Worm (Caenorhabditis elegans) whole organism, L3 larva: ENCODE data around the gene tbx-7.

Experiments used
- R02D3.7 ChIP-seq: fragments of 150-350 bp; optimal IDR thresholded peaks from 2 replicates; lab custom pipeline; 2014; ENCODE audit warnings: missing biosample characterization, missing genetic modification characterization
- ama-1 ChIP-seq: fragments of 150-350 bp; optimal IDR thresholded peaks from 2 replicates; lab custom pipeline; 2018
- ceh-16 ChIP-seq: sonication (generic microtip); optimal IDR thresholded peaks from 2 replicates; lab custom pipeline; 2017; ENCODE audit warnings: missing biosample characterization, missing genetic modification characterization
- ceh-28 ChIP-seq: fragments of 150-350 bp; optimal IDR thresholded peaks from 2 replicates; lab custom pipeline; 2014; ENCODE audit warnings: missing biosample characterization, missing genetic modification reagents, missing genetic modification characterization
- ceh-82 ChIP-seq: fragments of 150-350 bp; optimal IDR thresholded peaks from 2 replicates; lab custom pipeline; 2014; ENCODE audit warnings: missing biosample characterization, missing genetic modification characterization
- ceh-9 ChIP-seq: sonication (generic microtip); optimal IDR thresholded peaks from 2 replicates; lab custom pipeline; 2018; ENCODE audit warnings: missing biosample characterization, missing genetic modification characterization
- egl-27 ChIP-seq: sonication (generic microtip); optimal IDR thresholded peaks from 4 replicates; lab custom pipeline; 2017; ENCODE audit warnings: missing biosample characterization, missing genetic modification reagents, missing genetic modification characterization
- egl-5 ChIP-seq: fragments of 150-350 bp; optimal IDR thresholded peaks from 2 replicates; lab custom pipeline; 2017; ENCODE audit warnings: missing biosample characterization, missing genetic modification reagents, missing genetic modification characterization, inconsistent platforms
- elt-2 ChIP-seq: sonication (generic microtip); optimal IDR thresholded peaks from 2 replicates; lab custom pipeline; 2016; ENCODE audit warnings: missing genetic modification reagents, mild to moderate bottlenecking, missing genetic modification characterization, missing compliant biosample characterization
- eor-1 ChIP-seq, 2 experiments: fragments of 150-350 bp; optimal IDR thresholded peaks; 2 replicates each; lab custom pipeline; 2014 to 2018; ENCODE audit warnings: missing biosample characterization in 2 of 2, missing genetic modification characterization in 2 of 2
- fkh-10 ChIP-seq: sonication (generic microtip); optimal IDR thresholded peaks from 2 replicates; lab custom pipeline; 2017; ENCODE audit warnings: missing biosample characterization, missing genetic modification reagents, missing genetic modification characterization
- fkh-2 ChIP-seq: fragments of 150-350 bp; optimal IDR thresholded peaks from 2 replicates; lab custom pipeline; 2014; ENCODE audit warnings: missing biosample characterization, missing genetic modification reagents, missing genetic modification characterization
- fos-1 ChIP-seq: fragments of 150-350 bp; optimal IDR thresholded peaks from 2 replicates; lab custom pipeline; 2014; ENCODE audit warnings: missing biosample characterization, missing genetic modification characterization
- jun-1 ChIP-seq: fragments of 150-350 bp; optimal IDR thresholded peaks from 2 replicates; lab custom pipeline; 2014; ENCODE audit warnings: missing biosample characterization, missing genetic modification reagents, missing genetic modification characterization
- lin-15B ChIP-seq: fragments of 150-350 bp; optimal IDR thresholded peaks from 2 replicates; lab custom pipeline; 2014; ENCODE audit warnings: missing biosample characterization, missing genetic modification characterization
- lin-39 ChIP-seq: fragments of 150-350 bp; optimal IDR thresholded peaks from 2 replicates; lab custom pipeline; 2018; ENCODE audit warnings: missing biosample characterization, missing genetic modification reagents, missing genetic modification characterization
- lsy-12 ChIP-seq: sonication (generic microtip); optimal IDR thresholded peaks from 2 replicates; lab custom pipeline; 2016; ENCODE audit warnings: mild to moderate bottlenecking, missing genetic modification characterization, missing compliant biosample characterization
- mml-1 ChIP-seq: fragments of 150-350 bp; sonication (generic microtip); optimal IDR thresholded peaks from 3 replicates; lab custom pipeline; 2014; ENCODE audit warnings: missing biosample characterization, missing genetic modification characterization
- nfya-1 ChIP-seq: sonication (generic microtip); optimal IDR thresholded peaks from 2 replicates; lab custom pipeline; 2017; ENCODE audit warnings: missing genetic modification characterization, mild to moderate bottlenecking, missing compliant biosample characterization, antibody characterized with exemption, moderate library complexity; ENCODE audit not compliant: insufficient read depth
- nhr-11 ChIP-seq: fragments of 150-350 bp; optimal IDR thresholded peaks from 2 replicates; lab custom pipeline; 2014; ENCODE audit warnings: missing biosample characterization, missing genetic modification characterization
- nhr-12 ChIP-seq: fragments of 150-350 bp; optimal IDR thresholded peaks from 2 replicates; lab custom pipeline; 2014; ENCODE audit warnings: missing biosample characterization, missing genetic modification characterization
- nhr-23 ChIP-seq: fragments of 150-350 bp; optimal IDR thresholded peaks from 2 replicates; lab custom pipeline; 2014; ENCODE audit warnings: missing biosample characterization, missing genetic modification reagents, missing genetic modification characterization
- nhr-237 ChIP-seq: fragments of 150-350 bp; optimal IDR thresholded peaks from 2 replicates; lab custom pipeline; 2014; ENCODE audit warnings: missing biosample characterization, missing genetic modification characterization
- nhr-25 ChIP-seq: sonication (generic microtip); optimal IDR thresholded peaks from 2 replicates; lab custom pipeline; 2017; ENCODE audit warnings: missing biosample characterization, missing genetic modification characterization
- nhr-76 ChIP-seq: fragments of 150-350 bp; sonication (generic microtip); optimal IDR thresholded peaks from 5 replicates; lab custom pipeline; 2014; ENCODE audit warnings: missing biosample characterization, missing genetic modification characterization
- pha-4 ChIP-seq: fragments of 150-350 bp; optimal IDR thresholded peaks from 2 replicates; lab custom pipeline; 2014; ENCODE audit warnings: missing biosample characterization, missing genetic modification reagents, missing genetic modification characterization
- pqm-1 ChIP-seq: fragments of 150-350 bp; optimal IDR thresholded peaks from 2 replicates; lab custom pipeline; 2017; ENCODE audit warnings: missing biosample characterization, missing genetic modification characterization, inconsistent platforms
- sea-2 ChIP-seq: fragments of 150-350 bp; sonication (generic microtip); optimal IDR thresholded peaks from 4 replicates; lab custom pipeline; 2014; ENCODE audit warnings: missing biosample characterization, missing genetic modification reagents, missing genetic modification characterization
- skn-1 ChIP-seq: fragments of 150-350 bp; optimal IDR thresholded peaks from 2 replicates; lab custom pipeline; 2014; ENCODE audit warnings: missing biosample characterization, missing genetic modification characterization
- snpc-4 ChIP-seq: fragments of 150-350 bp; optimal IDR thresholded peaks from 2 replicates; lab custom pipeline; 2014; ENCODE audit warnings: missing biosample characterization, missing genetic modification characterization
- unc-39 ChIP-seq: sonication (generic microtip); optimal IDR thresholded peaks from 4 replicates; lab custom pipeline; 2017; ENCODE audit warnings: missing biosample characterization, missing genetic modification characterization
- unc-62 ChIP-seq: fragments of 150-350 bp; sonication (generic microtip); optimal IDR thresholded peaks from 4 replicates; lab custom pipeline; 2014; ENCODE audit warnings: missing biosample characterization, missing genetic modification reagents, missing genetic modification characterization
- ztf-4 ChIP-seq: fragments of 150-350 bp; optimal IDR thresholded peaks from 2 replicates; lab custom pipeline; 2014; ENCODE audit warnings: missing biosample characterization, missing genetic modification characterization

Gene tbx-7

DNA sequence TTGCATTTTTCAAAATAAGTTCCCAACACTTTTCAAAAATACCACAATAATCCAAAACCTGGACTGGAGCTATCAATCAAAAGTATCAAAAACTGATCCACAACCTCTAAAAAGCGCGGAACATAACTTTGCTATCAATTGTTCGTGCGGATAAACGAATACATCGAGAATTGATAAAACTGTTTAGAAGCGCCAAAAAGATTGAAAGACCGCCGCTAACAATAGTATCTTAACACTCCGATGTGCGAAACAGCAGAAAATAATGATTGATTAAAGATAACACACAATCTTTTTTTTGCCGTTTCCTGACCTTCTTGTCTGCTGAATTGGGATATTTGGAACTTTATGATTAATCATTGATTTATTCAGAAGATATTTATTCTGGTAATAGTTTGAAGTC lies at the start of gene tbx-7:
tbx-7 (minus strand) TSS at position 101 of the 400 bp plus-strand sequence.
- TF ChIP-seq egl-27 (no peak), ceh-16 (no peak), R02D3.7 (tag; lab: Kevin White, UChicago) (no peak), pqm-1 (no peak), nfya-1 (tag; lab: Kevin White, UChicago) (no peak), fos-1 (no peak), nhr-12 (no peak)

ce11 chrIII:6077973-6078372 lies 49.6 kb upstream of the tbx-7 start:
- TF ChIP-seq pha-4 (peak; percentile 1), nhr-11 (tag; lab: Kevin White, UChicago) (no peak), elt-2 (tag; lab: Kevin White, UChicago) (peak; percentile 2), egl-5 (tag; lab: Kevin White, UChicago) (peak; percentile 41)

- no peak for TF ChIP-seq snpc-4 (tag; lab: Kevin White, UChicago)
- TF ChIP-seq nhr-25 (tag; lab: Kevin White, UChicago) = peak; percentile 19
These were observed 45.5 kb upstream of the tbx-7 start for ce11 chrIII:6073673-6074331.

- TF ChIP-seq ztf-4 (tag; lab: Kevin White, UChicago) = no peak
- TF ChIP-seq sea-2 (GFP tag; lab: Kevin White, UChicago) = no peak
- TF ChIP-seq ama-1 (lab: Kevin White, UChicago) = no peak
- no peak for TF ChIP-seq lin-39 (tag; lab: Kevin White, UChicago)
- TF ChIP-seq fkh-10 = no peak
- no peak for TF ChIP-seq ceh-82 (tag; lab: Kevin White, UChicago)
- TF ChIP-seq snpc-4 (tag; lab: Kevin White, UChicago) = no peak
- TF ChIP-seq pha-4 = peak; percentile 8
These were observed 44.6 kb upstream of the tbx-7 start for ce11 chrIII:6072937-6073336.

- TF ChIP-seq eor-1 (tag; optimal IDR thresholded peaks at IDR 0.05; lab: Kevin White, UChicago) (no peak), sea-2 (GFP tag; lab: Kevin White, UChicago) (no peak), lin-15B (tag; lab: Kevin White, UChicago) (no peak), ceh-16 (no peak), nhr-12 (no peak), nhr-76 (tag; lab: Kevin White, UChicago) (no peak), nhr-237 (tag; lab: Kevin White, UChicago) (no peak), snpc-4 (tag; lab: Kevin White, UChicago) (no peak), unc-39 (no peak), nhr-25 (tag; lab: Kevin White, UChicago) (no peak), lin-39 (tag; lab: Kevin White, UChicago) (no peak), fos-1 (no peak), unc-62 (no peak), egl-5 (tag; lab: Kevin White, UChicago) (no peak), mml-1 (tag; lab: Kevin White, UChicago) (no peak), fkh-10 (no peak), jun-1 (tag; lab: Kevin White, UChicago) (no peak), nhr-23 (tag; lab: Kevin White, UChicago) (no peak), ceh-9 (tag; lab: Kevin White, UChicago) (no peak), fkh-2 (tag; lab: Kevin White, UChicago) (no peak)
These were observed 39.2 kb upstream of the tbx-7 start, which contains the start of gene mapk-15 for ce11 chrIII:6067557-6067956. mapk-15 (plus strand) TSS chrIII:6067857.

DNA sequence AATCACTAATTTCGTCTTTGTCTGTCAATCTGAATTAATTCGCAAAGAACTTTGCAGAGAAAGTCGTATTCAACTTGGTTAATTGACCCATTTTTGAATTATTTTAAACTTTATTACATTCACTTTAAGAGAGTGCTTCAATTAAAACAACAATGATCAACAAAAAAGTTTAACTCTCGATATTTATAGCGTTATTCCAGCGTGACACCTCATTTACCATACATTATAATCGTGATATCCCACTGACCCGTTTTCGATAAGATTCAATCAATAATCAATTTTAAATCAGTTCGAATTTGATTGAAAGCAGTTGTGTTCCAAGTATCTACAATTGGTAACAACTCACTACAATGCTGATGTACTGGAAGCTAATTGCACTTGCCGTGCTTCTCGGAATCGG lies 28.4 kb upstream of the tbx-7 start, which contains the start of gene clc-10:
clc-10 (plus strand) TSS at position 301 of the 400 bp plus-strand sequence.
- no peak for TF ChIP-seq R02D3.7 (tag; lab: Kevin White, UChicago)
- TF ChIP-seq lsy-12 (tag; lab: Kevin White, UChicago) = no peak
- no peak for TF ChIP-seq nhr-12
- TF ChIP-seq nhr-237 (tag; lab: Kevin White, UChicago) = no peak
- TF ChIP-seq fkh-10 = no peak
- TF ChIP-seq fkh-2 (tag; lab: Kevin White, UChicago) = no peak
- no peak for TF ChIP-seq ceh-82 (tag; lab: Kevin White, UChicago)
- TF ChIP-seq eor-1 (tag; optimal IDR thresholded peaks at IDR 0.05; lab: Kevin White, UChicago) = no peak
- no peak for TF ChIP-seq ceh-28 (tag; lab: Kevin White, UChicago)
- no peak for TF ChIP-seq skn-1 (tag; lab: Kevin White, UChicago)
